Worm (Caenorhabditis elegans): ENCODE measurements around the gene clec-49.

DNA sequence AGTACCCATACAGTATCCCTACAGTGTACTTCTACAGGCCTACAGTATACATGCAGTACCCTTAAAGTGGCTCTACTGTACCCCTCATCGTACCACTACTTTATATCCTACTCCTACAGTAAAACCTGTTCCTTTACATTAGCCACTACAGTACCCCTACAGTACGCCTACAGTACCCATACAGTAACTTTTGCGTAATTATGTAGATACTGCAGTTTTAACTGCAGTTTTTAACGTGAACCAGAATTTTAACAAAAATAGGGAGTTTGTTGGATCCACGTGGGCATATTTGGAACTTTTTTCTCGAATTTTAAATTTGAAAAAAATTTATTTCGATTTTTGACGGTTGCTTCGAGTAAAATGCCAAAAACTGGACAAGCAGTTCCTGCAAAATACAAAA is 7.7 kb downstream of the clec-49 start, which contains the start of gene W04E12.4:
- TF ChIP-seq dpl-1 (GFP tag; optimal IDR thresholded peaks at IDR 0.05), result no peak
- TF ChIP-seq ama-1 (optimal IDR thresholded peaks at IDR 0.05), result no peak
- TF ChIP-seq fkh-10 (GFP tag; optimal IDR thresholded peaks at IDR 0.05), result no peak
- no peak for TF ChIP-seq lsy-2 (tag; optimal IDR thresholded peaks at IDR 0.05)
- TF ChIP-seq fos-1 (tag; optimal IDR thresholded peaks at IDR 0.05), result no peak
